Fruit fly (Drosophila melanogaster) whole organism: ENCODE measurements around the gene CG13097.

Experiments
- EcR ChIP-seq, 2 experiments: fragments of >200 bp; optimal IDR thresholded peaks; 2 replicates each; lab custom pipeline; 2017; ENCODE audit warnings: missing biosample characterization in 2 of 2, missing genetic modification characterization in 2 of 2, missing genetic modification reagents in 2 of 2
- pan ChIP-seq: fragments of >200 bp; optimal IDR thresholded peaks from 2 replicates; lab custom pipeline; 2017
- usp ChIP-seq: fragments of >200 bp; optimal IDR thresholded peaks from 2 replicates; lab custom pipeline; 2017; ENCODE audit warnings: missing biosample characterization, missing genetic modification characterization, mixed read lengths

- TF ChIP-seq usp (no peak), pan (no peak), EcR (GFP tag; optimal IDR thresholded peaks at IDR 0.05; lab: Kevin White, UChicago) (no peak)
These were observed 48.0 kb downstream of the CG13097 start, which contains the start of gene dachs for dm6 chr2L:8466643-8467042.
